Fruit fly (Drosophila melanogaster) whole organism, prepupa: ENCODE results near the gene CG18265.

ENCODE experiments used
- CG10631 ChIP-seq: fragments of 200-800 bp; sonication (Bioruptor generic); optimal IDR thresholded peaks from 2 replicates; lab custom pipeline; 2016; ENCODE audit warnings: missing biosample characterization, missing genetic modification characterization
- CG11762 ChIP-seq: fragments of 200-800 bp; sonication (Bioruptor generic); optimal IDR thresholded peaks from 3 replicates; lab custom pipeline; 2016; ENCODE audit warnings: missing biosample characterization, missing genetic modification characterization; ENCODE audit not compliant: insufficient read depth
- CG11902 ChIP-seq: fragments of 200-800 bp; sonication (Bioruptor generic); optimal IDR thresholded peaks from 3 replicates; lab custom pipeline; 2016; ENCODE audit warnings: missing biosample characterization, missing genetic modification characterization
- CG15336 ChIP-seq: fragments of 200-800 bp; sonication (Bioruptor generic); IDR thresholded peaks from 2 replicates; pipeline ENCODE4 v1.3.6; 2022; ENCODE audit warnings: missing biosample characterization, missing genetic modification characterization
- CG1621 ChIP-seq: fragments of 200-800 bp; sonication (Bioruptor generic); optimal IDR thresholded peaks from 3 replicates; lab custom pipeline; 2018; ENCODE audit warnings: missing biosample characterization, mild to moderate bottlenecking, missing genetic modification characterization
- CG16779 ChIP-seq: fragments of 200-800 bp; sonication (Bioruptor generic); optimal IDR thresholded peaks from 3 replicates; lab custom pipeline; 2017; ENCODE audit warnings: missing biosample characterization, mild to moderate bottlenecking, missing genetic modification characterization
- CG3032 ChIP-seq: fragments of 200-800 bp; optimal IDR thresholded peaks from 2 replicates; lab custom pipeline; 2019; ENCODE audit warnings: missing biosample characterization, mild to moderate bottlenecking, missing genetic modification characterization, moderate library complexity
- CG32006 ChIP-seq: fragments of 200-800 bp; sonication (Bioruptor generic); optimal IDR thresholded peaks from 3 replicates; lab custom pipeline; 2017; ENCODE audit warnings: missing biosample characterization, mild to moderate bottlenecking, missing genetic modification characterization
- CG6163 ChIP-seq: fragments of 200-800 bp; sonication (Bioruptor generic); IDR thresholded peaks from 3 replicates; pipeline ENCODE4 v1.3.6; 2022; ENCODE audit warnings: missing biosample characterization, missing genetic modification characterization
- CG6276 ChIP-seq: fragments of 200-800 bp; sonication (Bioruptor generic); optimal IDR thresholded peaks from 2 replicates; lab custom pipeline; 2017; ENCODE audit warnings: missing biosample characterization, mild to moderate bottlenecking, missing genetic modification characterization
- CG6792 ChIP-seq: fragments of 200-800 bp; sonication (Bioruptor generic); optimal IDR thresholded peaks from 3 replicates; lab custom pipeline; 2016; ENCODE audit warnings: missing biosample characterization, missing genetic modification characterization
- CG6808 ChIP-seq: fragments of 200-800 bp; sonication (Bioruptor generic); optimal IDR thresholded peaks from 3 replicates; lab custom pipeline; 2017; ENCODE audit warnings: missing biosample characterization, missing genetic modification characterization, mild to moderate bottlenecking, moderate library complexity, missing genetic modification reagents
- CG6854 ChIP-seq: fragments of 200-800 bp; sonication (Bioruptor generic); optimal IDR thresholded peaks from 2 replicates; lab custom pipeline; 2017; ENCODE audit warnings: missing biosample characterization, mild to moderate bottlenecking, missing genetic modification characterization
- CG8119 ChIP-seq: fragments of 200-800 bp; sonication (Bioruptor generic); IDR thresholded peaks from 3 replicates; pipeline ENCODE4 v1.3.6; 2022; ENCODE audit warnings: missing biosample characterization, missing genetic modification characterization
- CG8319 ChIP-seq: fragments of 200-800 bp; sonication (Bioruptor generic); optimal IDR thresholded peaks from 3 replicates; lab custom pipeline; 2016; ENCODE audit warnings: missing biosample characterization, missing genetic modification characterization
- CG8632 ChIP-seq: fragments of 200-800 bp; sonication (Bioruptor generic); optimal IDR thresholded peaks from 3 replicates; lab custom pipeline; 2016; ENCODE audit warnings: missing biosample characterization, missing genetic modification characterization
- CG9139 ChIP-seq: fragments of 200-800 bp; sonication (Bioruptor generic); optimal IDR thresholded peaks from 3 replicates; lab custom pipeline; 2017; ENCODE audit warnings: missing biosample characterization, mild to moderate bottlenecking, missing genetic modification characterization
- Eip75B ChIP-seq: fragments of 200-800 bp; sonication (Bioruptor generic); optimal IDR thresholded peaks from 3 replicates; lab custom pipeline; 2016; ENCODE audit warnings: missing biosample characterization, missing genetic modification characterization
- Eip78C ChIP-seq: fragments of 200-800 bp; sonication (Bioruptor generic); peaks from one replicate; lab custom pipeline; 2016; ENCODE audit warnings: missing biosample characterization, missing genetic modification characterization
- Ets96B ChIP-seq: fragments of 200-800 bp; optimal IDR thresholded peaks from 2 replicates; lab custom pipeline; 2019; ENCODE audit warnings: missing biosample characterization, mild to moderate bottlenecking, missing genetic modification characterization, moderate library complexity
- Gug ChIP-seq: fragments of 200-800 bp; sonication (Bioruptor generic); IDR thresholded peaks from 2 replicates; pipeline ENCODE4 v1.3.6; 2022; ENCODE audit warnings: missing biosample characterization, missing genetic modification characterization
- Hr38 ChIP-seq: sonication (Bioruptor generic); optimal IDR thresholded peaks from 2 replicates; lab custom pipeline; 2016; ENCODE audit warnings: missing biosample characterization, missing genetic modification characterization
- Hr39 ChIP-seq: fragments of 200-800 bp; sonication (Bioruptor generic); optimal IDR thresholded peaks from 2 replicates; lab custom pipeline; 2016; ENCODE audit warnings: missing biosample characterization, missing genetic modification characterization
- Met ChIP-seq: fragments of 200-800 bp; sonication (Bioruptor generic); optimal IDR thresholded peaks from 3 replicates; lab custom pipeline; 2016; ENCODE audit warnings: missing biosample characterization, missing genetic modification characterization
- Smox ChIP-seq: fragments of 200-800 bp; sonication (Bioruptor generic); optimal IDR thresholded peaks from 3 replicates; lab custom pipeline; 2016; ENCODE audit warnings: missing biosample characterization, missing genetic modification characterization
- Sox15 ChIP-seq: fragments of 200-800 bp; sonication (Bioruptor generic); optimal IDR thresholded peaks from 3 replicates; lab custom pipeline; 2016; ENCODE audit warnings: missing biosample characterization, missing genetic modification characterization
- acj6 ChIP-seq: fragments of 200-800 bp; sonication (Bioruptor generic); optimal IDR thresholded peaks from 3 replicates; lab custom pipeline; 2016; ENCODE audit warnings: missing biosample characterization, missing genetic modification characterization
- cyc ChIP-seq: fragments of 200-800 bp; sonication (Bioruptor generic); optimal IDR thresholded peaks from 3 replicates; lab custom pipeline; 2016; ENCODE audit warnings: missing biosample characterization, missing genetic modification characterization
- dac ChIP-seq: fragments of 200-800 bp; sonication (Bioruptor generic); optimal IDR thresholded peaks from 2 replicates; lab custom pipeline; 2017; ENCODE audit warnings: missing biosample characterization, mild to moderate bottlenecking, missing genetic modification characterization
- dsx ChIP-seq: fragments of 200-800 bp; optimal IDR thresholded peaks from 3 replicates; lab custom pipeline; 2019; ENCODE audit warnings: missing biosample characterization, mild to moderate bottlenecking, missing genetic modification characterization, moderate library complexity; ENCODE audit not compliant: poor library complexity, severe bottlenecking
- eg ChIP-seq: fragments of 200-800 bp; sonication (Bioruptor generic); IDR thresholded peaks from 3 replicates; pipeline ENCODE4 v1.3.6; 2022; ENCODE audit warnings: missing biosample characterization, missing genetic modification characterization
- esn ChIP-seq: fragments of 200-800 bp; sonication (Bioruptor generic); optimal IDR thresholded peaks from 2 replicates; lab custom pipeline; 2016; ENCODE audit warnings: missing biosample characterization, mild to moderate bottlenecking, missing genetic modification characterization, moderate library complexity
- fd59A ChIP-seq: fragments of 200-800 bp; sonication (Bioruptor generic); optimal IDR thresholded peaks from 2 replicates; lab custom pipeline; 2017; ENCODE audit warnings: missing biosample characterization, mild to moderate bottlenecking, missing genetic modification characterization, missing genetic modification reagents
- fd85E ChIP-seq: fragments of 200-800 bp; sonication (Bioruptor generic); optimal IDR thresholded peaks from 3 replicates; lab custom pipeline; 2016; ENCODE audit warnings: missing biosample characterization, missing genetic modification characterization
- fkh ChIP-seq: fragments of 200-800 bp; sonication (Bioruptor generic); optimal IDR thresholded peaks from 3 replicates; lab custom pipeline; 2017; ENCODE audit warnings: missing biosample characterization, mild to moderate bottlenecking, missing genetic modification characterization, moderate library complexity
- lz ChIP-seq: fragments of 200-800 bp; sonication (Bioruptor generic); optimal IDR thresholded peaks from 3 replicates; lab custom pipeline; 2016; ENCODE audit warnings: missing biosample characterization, missing genetic modification characterization
- net ChIP-seq: fragments of 200-800 bp; sonication (Bioruptor generic); optimal IDR thresholded peaks from 3 replicates; lab custom pipeline; 2016; ENCODE audit warnings: missing biosample characterization, missing genetic modification characterization
- pdm3 ChIP-seq: fragments of 200-800 bp; sonication (Bioruptor generic); optimal IDR thresholded peaks from 3 replicates; lab custom pipeline; 2016; ENCODE audit warnings: missing biosample characterization, missing genetic modification characterization
- salr ChIP-seq, 2 experiments: fragments of 200-800 bp; sonication (Bioruptor generic); optimal IDR thresholded peaks; 3 replicates each; lab custom pipeline; 2016 to 2018; ENCODE audit warnings: missing biosample characterization in 2 of 2, missing genetic modification characterization in 2 of 2, mild to moderate bottlenecking in 1 of 2
- spab ChIP-seq: fragments of 200-800 bp; sonication (Bioruptor generic); optimal IDR thresholded peaks from 2 replicates; lab custom pipeline; 2017; ENCODE audit warnings: missing biosample characterization, mild to moderate bottlenecking, missing genetic modification characterization, missing genetic modification reagents
- ss ChIP-seq, 2 experiments: fragments of 200-800 bp; sonication (Bioruptor generic); optimal IDR thresholded peaks; 2 replicates in 1 of 2; 3 replicates in 1 of 2; lab custom pipeline; 2017 to 2018; ENCODE audit warnings: mild to moderate bottlenecking in 2 of 2, missing biosample characterization in 2 of 2, missing genetic modification characterization in 2 of 2, moderate library complexity in 1 of 2
- topi ChIP-seq: fragments of 200-800 bp; sonication (Bioruptor generic); optimal IDR thresholded peaks from 3 replicates; lab custom pipeline; 2016; ENCODE audit warnings: missing biosample characterization, missing genetic modification characterization
- vri ChIP-seq: fragments of 200-800 bp; sonication (Bioruptor generic); optimal IDR thresholded peaks from 3 replicates; lab custom pipeline; 2016; ENCODE audit warnings: missing biosample characterization, mild to moderate bottlenecking, missing genetic modification characterization

CG18265 gene

dm6 chr3L:17415967-17416749, 23.0 kb upstream of the CG18265 start (continued):
- TF ChIP-seq Sox15 (GFP tag; lab: Kevin White, UChicago) (peak; percentile 70), CG11902 (GFP tag; lab: Kevin White, UChicago) (peak; percentile 47), CG6792 (peak; percentile 61), Met (GFP tag; lab: Kevin White, UChicago) (peak; percentile 49), CG9139 (peak; percentile 75), CG3032 (tag; lab: Kevin White, UChicago) (peak; percentile 86), Eip78C (GFP tag; lab: Kevin White, UChicago) (peak; percentile 95), dsx (GFP tag; lab: Kevin White, UChicago) (peak; percentile 84), topi (GFP tag; lab: Kevin White, UChicago) (peak; percentile 63), eg (no peak), salr (GFP tag; optimal IDR thresholded peaks at IDR 0.05; lab: Kevin White, UChicago) (peak; percentile 28 to 84), pdm3 (peak; percentile 75), CG15336 (GFP tag; lab: Robert Waterston, UW) (no peak), CG8119 (GFP tag; lab: Robert Waterston, UW) (no peak; the same call in 2 of the 3 replicates), Gug (GFP tag; lab: Robert Waterston, UW) (no peak), Smox (GFP tag; lab: Kevin White, UChicago) (peak; percentile 44), fd59A (GFP tag; lab: Kevin White, UChicago) (peak; percentile 84), dac (GFP tag; lab: Kevin White, UChicago) (no peak), vri (no peak), acj6 (GFP tag; lab: Kevin White, UChicago) (peak; percentile 73), CG8632 (GFP tag; lab: Kevin White, UChicago) (peak; percentile 71), net (GFP tag; lab: Kevin White, UChicago) (peak; percentile 76), CG6276 (GFP tag; lab: Kevin White, UChicago) (no peak), CG11762 (GFP tag; lab: Kevin White, UChicago) (peak; percentile 61), CG6808 (GFP tag; lab: Kevin White, UChicago) (peak; percentile 85), CG6163 (peak; percentile 80), CG32006 (GFP tag; lab: Kevin White, UChicago) (peak; percentile 42), Hr39 (GFP tag; lab: Kevin White, UChicago) (peak; percentile 16), ss (GFP tag; optimal IDR thresholded peaks at IDR 0.05; lab: Kevin White, UChicago) (peak; percentile 91 to 94), Hr38 (GFP tag; lab: Kevin White, UChicago) (no peak), spab (GFP tag; lab: Kevin White, UChicago) (peak; percentile 86), cyc (GFP tag; lab: Kevin White, UChicago) (peak; percentile 23), CG1621 (tag; lab: Kevin White, UChicago) (peak; percentile 87), fd85E (no peak), lz (GFP tag; lab: Kevin White, UChicago) (peak; percentile 40), esn (peak; percentile 63), fkh (GFP tag; lab: Kevin White, UChicago) (peak; percentile 11), Eip75B (GFP tag; lab: Kevin White, UChicago) (peak; percentile 81), CG10631 (GFP tag; lab: Kevin White, UChicago) (peak; percentile 64), CG8319 (GFP tag; lab: Kevin White, UChicago) (peak; percentile 59), CG16779 (tag; lab: Kevin White, UChicago) (peak; percentile 43), Ets96B (tag; lab: Kevin White, UChicago) (peak; percentile 92), CG6854 (GFP tag; lab: Kevin White, UChicago) (no peak)
